Worm (Caenorhabditis elegans): ENCODE results near the gene srbc-45.

DNA sequence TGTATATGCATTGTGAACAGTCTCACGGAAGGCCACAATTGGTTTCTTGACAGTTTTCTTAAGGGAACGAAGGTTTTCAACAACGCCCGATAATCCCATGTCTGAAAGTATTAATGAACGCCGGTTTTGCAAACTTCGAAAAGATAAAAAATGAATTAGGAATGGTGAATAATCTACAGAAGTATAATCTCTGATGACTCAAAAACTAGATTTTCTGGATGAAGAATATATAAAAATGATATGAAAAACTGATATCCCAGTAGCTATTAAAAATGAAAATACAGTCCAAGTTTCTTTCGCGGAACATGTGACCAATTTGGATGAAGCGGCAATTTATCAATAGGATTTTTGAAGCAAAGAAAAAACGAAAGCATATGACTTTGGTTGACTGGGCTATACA is 10.6 kb downstream of the srbc-45 start, which contains the start of gene ZC443.3:
- TF ChIP-seq nhr-76 (tag; optimal IDR thresholded peaks at IDR 0.05) (no peak), ces-1 (GFP tag; optimal IDR thresholded peaks at IDR 0.05) (no peak), lin-39 (tag; optimal IDR thresholded peaks at IDR 0.05) (no peak), ceh-44 (GFP tag; IDR thresholded peaks at IDR 0.05) (no peak), unc-62 (GFP tag; optimal IDR thresholded peaks at IDR 0.05 in 1 of 2) (no peak), unc-62 (tag; optimal IDR thresholded peaks at IDR 0.05) (no peak), Y5F2A.4 (GFP tag; optimal IDR thresholded peaks at IDR 0.05) (no peak), nhr-41 (GFP tag; IDR thresholded peaks at IDR 0.05) (no peak), ama-1 (optimal IDR thresholded peaks at IDR 0.05) (no peak), F10B5.3 (tag; optimal IDR thresholded peaks at IDR 0.05) (no peak), nhr-102 (tag; optimal IDR thresholded peaks at IDR 0.05) (no peak), pha-4 (GFP tag; IDR thresholded peaks at IDR 0.05) (no peak), pha-4 (tag; optimal IDR thresholded peaks at IDR 0.05) (no peak)
